Worm (Caenorhabditis elegans): ENCODE results near the gene btb-14.

DNA sequence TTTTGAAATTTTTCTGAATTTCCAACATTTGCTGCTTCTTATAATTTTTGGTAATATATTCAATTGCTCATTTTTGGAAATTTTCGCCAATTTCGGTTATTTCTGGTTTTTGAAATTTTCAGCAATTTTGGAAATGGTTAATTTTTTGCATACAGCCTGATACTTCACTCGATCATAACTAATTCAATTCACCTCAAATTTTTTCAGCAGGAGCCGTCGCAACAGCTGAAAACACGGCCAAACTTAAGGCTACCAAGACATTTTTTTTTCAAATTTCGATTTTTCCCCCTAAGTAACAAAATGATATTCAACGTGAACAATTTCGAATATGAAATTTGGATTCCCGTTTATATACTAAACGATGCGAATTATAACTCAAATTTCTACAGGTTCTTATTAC, 47.8 kb upstream of the btb-14 start, which contains the start of gene sre-52:
- TF ChIP-seq tra-4 (tag; optimal IDR thresholded peaks at IDR 0.05) (no peak), aly-1 (tag; optimal IDR thresholded peaks at IDR 0.05) (no peak), ama-1 (optimal IDR thresholded peaks at IDR 0.05) (no peak), scrt-1 (GFP tag; IDR thresholded peaks at IDR 0.05) (no peak), pes-1 (GFP tag; IDR thresholded peaks at IDR 0.05) (no peak), tbx-11 (GFP tag; IDR thresholded peaks at IDR 0.05) (no peak), ceh-13 (GFP tag; optimal IDR thresholded peaks at IDR 0.05) (no peak)

Data from whole organism, early embryonic.